Fruit fly (Drosophila melanogaster): ENCODE data around the gene comt.
A peak's percentile ranks its signal among the peaks of the same experiment; 100 is the strongest.

Gene comt

DNA sequence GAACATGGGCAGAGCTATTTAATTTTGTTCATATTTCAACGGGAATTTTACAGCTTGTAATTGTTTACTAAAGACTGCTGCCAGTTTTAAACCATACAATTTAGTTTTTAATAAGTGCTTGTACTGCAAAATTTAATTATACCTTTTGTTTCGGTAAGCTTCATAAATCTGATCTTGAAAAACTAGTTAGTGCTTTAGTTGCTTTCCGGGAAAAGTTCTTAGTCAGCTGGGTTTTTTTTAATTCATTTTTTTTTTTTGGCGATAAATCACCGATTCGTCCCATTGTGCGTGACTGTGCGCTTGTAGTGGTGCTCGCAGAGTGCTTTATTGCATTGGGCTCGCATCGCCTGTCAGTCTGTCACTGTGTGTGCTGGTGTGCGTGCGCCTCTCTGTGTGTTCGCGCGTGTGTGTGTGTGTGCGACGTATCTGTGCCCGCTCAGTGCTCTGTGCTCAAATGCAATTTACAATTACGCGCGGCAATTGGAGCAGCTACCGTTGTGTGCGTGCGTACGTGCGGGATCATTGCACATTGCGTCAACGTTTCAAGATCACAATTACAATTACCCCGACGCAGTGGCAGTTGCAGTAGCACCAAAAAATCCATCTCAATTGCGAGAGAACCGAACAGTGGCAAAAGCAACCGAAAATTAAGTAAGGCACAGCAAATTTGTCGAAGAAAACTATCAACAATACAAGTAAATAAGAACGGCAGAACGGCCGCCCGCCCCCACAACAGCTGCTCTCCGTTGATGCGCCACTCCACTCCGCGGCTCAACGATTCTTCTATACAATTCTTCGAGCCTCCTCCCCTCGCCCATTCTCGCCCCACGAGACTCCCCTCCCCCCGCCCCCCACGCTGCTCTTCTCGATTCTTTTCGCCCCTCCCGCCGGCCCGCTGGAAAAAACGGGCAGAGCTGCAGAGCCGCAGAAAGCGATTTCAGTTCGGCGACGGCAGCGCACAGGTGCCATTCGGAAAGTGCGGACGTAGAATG lies 45.1 kb downstream of the comt start:
- TF ChIP-seq ovo (GFP tag; optimal IDR thresholded peaks at IDR 0.05) (no peak), CG12768 (GFP tag; optimal IDR thresholded peaks at IDR 0.05) (no peak), CG1620 (GFP tag; optimal IDR thresholded peaks at IDR 0.05) (no peak), CG11617 (GFP tag; optimal IDR thresholded peaks at IDR 0.05) (peak; percentile 39), Crg-1 (GFP tag; optimal IDR thresholded peaks at IDR 0.05) (no peak), CG7101 (tag; optimal IDR thresholded peaks at IDR 0.05) (peak; percentile 5), Mnt (GFP tag; optimal IDR thresholded peaks at IDR 0.05) (peak; percentile 10), kay (GFP tag; ENCODE audit: borderline replicate concordance) (no peak), Hr96 (GFP tag; optimal IDR thresholded peaks at IDR 0.05) (no peak), CG5204 (GFP tag; optimal IDR thresholded peaks at IDR 0.05) (no peak), cic (GFP tag; optimal IDR thresholded peaks at IDR 0.05) (peak; percentile 63), tj (GFP tag; optimal IDR thresholded peaks at IDR 0.05) (peak; percentile 29)

DNA sequence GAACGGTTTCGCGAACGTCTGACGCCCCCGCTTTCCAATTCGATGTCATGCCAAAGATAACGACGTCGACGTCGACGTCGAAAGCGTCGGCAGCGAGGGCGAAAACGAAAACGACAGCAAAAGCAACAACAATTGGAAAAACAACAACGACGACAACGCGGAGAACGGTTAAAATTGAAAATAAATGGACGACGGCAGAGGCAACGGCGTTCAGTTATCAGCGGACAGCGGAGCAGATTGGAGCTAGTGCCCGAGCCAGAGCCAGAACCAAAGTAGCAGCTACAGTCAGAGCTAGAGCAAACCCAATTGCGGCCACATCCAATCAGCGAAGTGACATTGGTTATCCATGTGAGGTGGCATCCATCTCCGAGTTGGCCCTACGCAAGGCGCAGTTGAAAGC lies 46.5 kb downstream of the comt start:
- no peak for TF ChIP-seq cnc (optimal IDR thresholded peaks at IDR 0.05)
- no peak for TF ChIP-seq CG1620 (GFP tag; optimal IDR thresholded peaks at IDR 0.05)
- no peak for TF ChIP-seq CG11617 (GFP tag; optimal IDR thresholded peaks at IDR 0.05)
- TF ChIP-seq CG7045 (GFP tag; optimal IDR thresholded peaks at IDR 0.05) = no peak
- peak; percentile 29 for TF ChIP-seq ovo (GFP tag; optimal IDR thresholded peaks at IDR 0.05)
- no peak for TF ChIP-seq kay (GFP tag; ENCODE audit: borderline replicate concordance)
- peak; percentile 21 for TF ChIP-seq tj (GFP tag; optimal IDR thresholded peaks at IDR 0.05)
- peak; percentile 28 for TF ChIP-seq bab1 (GFP tag; optimal IDR thresholded peaks at IDR 0.05)
- TF ChIP-seq Hr96 (GFP tag; optimal IDR thresholded peaks at IDR 0.05) = no peak
- no peak for TF ChIP-seq pad (GFP tag; optimal IDR thresholded peaks at IDR 0.05)
- TF ChIP-seq toe (GFP tag; optimal IDR thresholded peaks at IDR 0.05) = no peak
- no peak for TF ChIP-seq CG33017 (tag; optimal IDR thresholded peaks at IDR 0.05)
- no peak for TF ChIP-seq CG14711 (tag; optimal IDR thresholded peaks at IDR 0.05)
- TF ChIP-seq CG7101 (tag; optimal IDR thresholded peaks at IDR 0.05) = no peak
- peak; percentile 12 for TF ChIP-seq Mnt (GFP tag; optimal IDR thresholded peaks at IDR 0.05)
- no peak for TF ChIP-seq CG5204 (GFP tag; optimal IDR thresholded peaks at IDR 0.05)

DNA sequence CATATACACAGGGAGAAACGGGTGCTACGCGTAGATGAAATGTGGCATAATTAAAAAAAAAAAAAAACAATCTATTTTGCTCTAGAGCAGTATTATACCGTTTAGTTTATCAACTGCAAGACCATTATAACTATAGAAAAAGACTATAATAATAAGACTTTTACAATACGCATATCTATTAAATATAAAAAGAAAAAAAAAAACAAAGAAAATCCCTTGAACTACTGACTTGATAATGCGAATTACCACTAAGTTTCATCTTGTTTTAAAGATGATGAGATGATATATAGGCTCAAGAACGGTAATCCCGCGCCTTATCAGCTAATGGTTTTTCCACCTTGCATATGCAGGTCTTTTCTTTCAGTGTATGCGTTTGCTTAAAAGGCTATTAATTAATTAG lies 48.4 kb downstream of the comt start:
- TF ChIP-seq CG14711 (tag; optimal IDR thresholded peaks at IDR 0.05) (no peak), Crg-1 (GFP tag; optimal IDR thresholded peaks at IDR 0.05) (no peak), tj (GFP tag; optimal IDR thresholded peaks at IDR 0.05) (peak; percentile 20), Hr96 (GFP tag; optimal IDR thresholded peaks at IDR 0.05) (peak; percentile 5), CG7101 (tag; optimal IDR thresholded peaks at IDR 0.05) (peak; percentile 3), cic (GFP tag; optimal IDR thresholded peaks at IDR 0.05) (no peak), kay (GFP tag; ENCODE audit: borderline replicate concordance) (peak; percentile 44), bab1 (GFP tag; optimal IDR thresholded peaks at IDR 0.05) (no peak), ovo (GFP tag; optimal IDR thresholded peaks at IDR 0.05) (peak; percentile 3), CG11617 (GFP tag; optimal IDR thresholded peaks at IDR 0.05) (peak; percentile 58)

DNA sequence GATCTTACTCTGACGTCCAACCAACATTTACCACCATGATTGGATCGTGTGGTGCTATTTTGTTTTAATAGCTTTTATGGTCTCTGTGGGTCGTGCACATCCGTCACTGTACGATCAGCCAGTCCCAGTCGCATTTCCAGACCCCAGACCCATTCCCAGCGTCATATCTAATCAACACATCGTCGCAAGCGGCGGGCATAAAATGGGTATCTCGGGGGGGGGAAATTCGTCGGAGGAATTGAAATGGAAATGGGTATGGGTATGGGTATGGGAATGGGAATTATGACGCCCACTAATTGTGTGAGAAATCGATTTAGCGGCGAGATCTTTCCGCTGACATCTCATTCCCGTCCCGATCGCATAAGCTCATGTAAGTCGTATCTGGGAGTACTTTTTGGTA lies 51.9 kb downstream of the comt start:
- no peak for TF ChIP-seq ovo (GFP tag; optimal IDR thresholded peaks at IDR 0.05)
- no peak for TF ChIP-seq kay (GFP tag; ENCODE audit: borderline replicate concordance)
- peak; percentile 42 for TF ChIP-seq CG12768 (GFP tag; optimal IDR thresholded peaks at IDR 0.05)
- peak; percentile 18 for TF ChIP-seq CG33017 (tag; optimal IDR thresholded peaks at IDR 0.05)
- peak; percentile 17 for TF ChIP-seq Hr96 (GFP tag; optimal IDR thresholded peaks at IDR 0.05)
- TF ChIP-seq CG7045 (GFP tag; optimal IDR thresholded peaks at IDR 0.05) = no peak
- no peak for TF ChIP-seq Mnt (GFP tag; optimal IDR thresholded peaks at IDR 0.05)
- TF ChIP-seq Crg-1 (GFP tag; optimal IDR thresholded peaks at IDR 0.05) = no peak
- no peak for TF ChIP-seq CG5204 (GFP tag; optimal IDR thresholded peaks at IDR 0.05)
- TF ChIP-seq toe (GFP tag; optimal IDR thresholded peaks at IDR 0.05) = no peak
- TF ChIP-seq CG14711 (tag; optimal IDR thresholded peaks at IDR 0.05) = no peak
- TF ChIP-seq CG7101 (tag; optimal IDR thresholded peaks at IDR 0.05) = peak; percentile 42
- TF ChIP-seq cnc (optimal IDR thresholded peaks at IDR 0.05) = no peak
- TF ChIP-seq tj (GFP tag; optimal IDR thresholded peaks at IDR 0.05) = no peak
- TF ChIP-seq CG11617 (GFP tag; optimal IDR thresholded peaks at IDR 0.05) = no peak
- TF ChIP-seq CG1620 (GFP tag; optimal IDR thresholded peaks at IDR 0.05) = no peak
- TF ChIP-seq pad (GFP tag; optimal IDR thresholded peaks at IDR 0.05) = peak; percentile 38
- TF ChIP-seq bab1 (GFP tag; optimal IDR thresholded peaks at IDR 0.05) = no peak
- TF ChIP-seq cic (GFP tag; optimal IDR thresholded peaks at IDR 0.05) = peak; percentile 66
- TF ChIP-seq Clk (GFP tag; optimal IDR thresholded peaks at IDR 0.05) = no peak

Measured in whole organism, adult.